Worm (Caenorhabditis elegans): Measurements from ENCODE around the gene W06A7.4.

Gene W06A7.4

DNA sequence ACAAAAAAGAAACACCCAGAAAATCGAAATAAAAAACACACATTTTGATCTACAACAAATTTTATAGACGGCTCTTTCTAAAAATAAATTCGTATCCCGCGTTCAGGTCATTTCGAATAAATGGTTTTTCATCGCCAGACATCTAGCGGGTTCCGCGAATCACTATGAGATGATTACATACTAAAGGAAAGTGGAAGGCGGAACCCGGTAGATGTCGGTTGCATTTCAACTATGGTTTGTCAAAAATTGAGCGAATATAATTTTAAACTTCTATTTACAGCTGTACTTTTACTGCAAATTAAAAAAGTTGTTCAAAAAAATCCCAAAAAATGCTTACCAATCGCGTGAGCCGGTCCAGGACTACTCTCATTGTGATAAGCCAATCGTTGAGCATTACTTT, 26.3 kb upstream of the W06A7.4 start:
- TF ChIP-seq sem-2 (GFP tag; optimal IDR thresholded peaks at IDR 0.05): no peak
- TF ChIP-seq ztf-11 (tag; optimal IDR thresholded peaks at IDR 0.05): no peak
- no peak for TF ChIP-seq hlh-1 (tag; optimal IDR thresholded peaks at IDR 0.05)
- no peak for TF ChIP-seq lsy-2 (tag; optimal IDR thresholded peaks at IDR 0.05)
- TF ChIP-seq ceh-43 (GFP tag; optimal IDR thresholded peaks at IDR 0.05): no peak
- TF ChIP-seq elt-3 (tag; optimal IDR thresholded peaks at IDR 0.05): no peak
- TF ChIP-seq snpc-4 (tag; optimal IDR thresholded peaks at IDR 0.05): no peak

DNA sequence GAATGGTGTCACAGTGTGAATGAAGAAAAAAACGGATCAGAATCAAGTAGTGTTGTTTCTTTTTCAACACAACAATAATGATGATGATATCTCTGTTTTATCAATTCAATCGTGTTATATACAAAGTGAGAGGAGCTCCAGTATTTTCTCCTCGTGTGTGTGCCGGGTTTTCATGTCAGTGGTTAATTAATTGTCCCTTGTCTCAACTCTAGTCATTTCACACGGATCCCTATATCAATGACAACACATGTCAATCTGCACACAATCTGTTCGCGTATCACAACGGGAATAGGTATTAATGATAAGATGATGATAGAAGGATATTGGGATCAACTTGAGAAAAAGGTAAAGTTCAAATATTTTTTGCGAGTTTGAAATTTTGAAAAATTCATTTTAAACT, 23.8 kb upstream of the W06A7.4 start:
- TF ChIP-seq unc-120 (tag; optimal IDR thresholded peaks at IDR 0.05; ENCODE audit: poor library complexity, severe bottlenecking) (peak; percentile 40), mep-1 (tag; optimal IDR thresholded peaks at IDR 0.05) (no peak), hlh-1 (tag; optimal IDR thresholded peaks at IDR 0.05) (peak; percentile 65), unc-62 (GFP tag; optimal IDR thresholded peaks at IDR 0.05) (peak; percentile 86), ceh-83 (GFP tag; optimal IDR thresholded peaks at IDR 0.05) (no peak), tbx-8 (GFP tag; optimal IDR thresholded peaks at IDR 0.05) (no peak), nhr-2 (tag; optimal IDR thresholded peaks at IDR 0.05) (no peak)

DNA sequence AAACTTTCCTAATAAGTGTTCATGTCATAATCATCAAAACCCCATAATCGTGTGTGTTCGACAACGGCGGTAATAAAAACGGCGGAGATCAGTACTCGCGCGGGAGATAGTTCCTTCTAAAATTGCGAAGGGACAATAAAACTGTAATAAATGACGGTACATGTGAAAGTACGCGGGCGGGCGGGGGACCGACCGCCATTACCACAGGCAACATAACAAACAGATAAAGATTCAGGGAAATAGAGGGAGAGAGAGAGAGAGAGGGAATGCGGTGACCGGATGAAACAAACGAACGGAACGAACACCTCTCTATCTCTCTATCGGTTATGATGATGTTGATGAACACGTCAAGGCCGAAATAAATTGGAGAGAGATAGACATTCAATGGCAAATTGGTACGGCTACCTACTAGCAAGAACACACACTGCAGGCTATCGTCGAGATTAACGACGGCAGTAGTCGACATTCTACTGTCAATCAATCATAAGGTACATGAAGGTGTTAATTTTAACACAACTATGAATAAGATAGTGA, 18.0 kb upstream of the W06A7.4 start:
- no peak for TF ChIP-seq mep-1 (tag; optimal IDR thresholded peaks at IDR 0.05)
- TF ChIP-seq snpc-4 (tag; optimal IDR thresholded peaks at IDR 0.05): no peak
- TF ChIP-seq nhr-2 (tag; optimal IDR thresholded peaks at IDR 0.05): peak; percentile 50
- no peak for TF ChIP-seq zip-8 (tag; optimal IDR thresholded peaks at IDR 0.05)
- TF ChIP-seq unc-62 (GFP tag; optimal IDR thresholded peaks at IDR 0.05): peak; percentile 78
- TF ChIP-seq elt-3 (tag; optimal IDR thresholded peaks at IDR 0.05): peak; percentile 44
- TF ChIP-seq hlh-1 (tag; optimal IDR thresholded peaks at IDR 0.05): peak; percentile 24
- TF ChIP-seq elt-1 (tag; optimal IDR thresholded peaks at IDR 0.05; ENCODE audit: borderline replicate concordance, insufficient read depth): peak; percentile 65
- no peak for TF ChIP-seq sem-2 (GFP tag; optimal IDR thresholded peaks at IDR 0.05)
- TF ChIP-seq mls-2 (tag; optimal IDR thresholded peaks at IDR 0.05): no peak
- TF ChIP-seq cnd-1 (tag; optimal IDR thresholded peaks at IDR 0.05): no peak
- TF ChIP-seq nhr-237 (tag; optimal IDR thresholded peaks at IDR 0.05): no peak
- peak; percentile 91 for TF ChIP-seq ham-2 (GFP tag; optimal IDR thresholded peaks at IDR 0.05)

DNA sequence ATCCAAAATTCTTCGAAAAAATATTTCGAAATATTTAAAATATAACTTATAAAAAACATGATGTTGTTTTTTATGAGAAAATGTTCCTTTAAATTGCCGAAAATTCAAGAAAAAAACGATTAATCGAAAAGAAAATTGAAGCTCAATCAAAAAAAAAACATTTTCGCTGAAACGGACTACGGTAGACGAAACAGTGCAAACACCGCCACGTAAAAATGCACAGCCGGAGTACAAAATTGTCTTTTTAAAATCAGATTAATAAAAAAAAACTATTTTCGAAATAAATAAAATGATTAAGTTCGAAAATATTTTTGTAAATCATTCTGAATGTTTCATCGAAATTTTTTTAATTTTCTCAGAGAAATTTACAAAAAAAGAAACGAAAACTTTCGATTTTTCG, 10.7 kb upstream of the W06A7.4 start:
- TF ChIP-seq ham-2 (GFP tag; optimal IDR thresholded peaks at IDR 0.05) (no peak), lsy-2 (tag; optimal IDR thresholded peaks at IDR 0.05) (peak; percentile 85)

DNA sequence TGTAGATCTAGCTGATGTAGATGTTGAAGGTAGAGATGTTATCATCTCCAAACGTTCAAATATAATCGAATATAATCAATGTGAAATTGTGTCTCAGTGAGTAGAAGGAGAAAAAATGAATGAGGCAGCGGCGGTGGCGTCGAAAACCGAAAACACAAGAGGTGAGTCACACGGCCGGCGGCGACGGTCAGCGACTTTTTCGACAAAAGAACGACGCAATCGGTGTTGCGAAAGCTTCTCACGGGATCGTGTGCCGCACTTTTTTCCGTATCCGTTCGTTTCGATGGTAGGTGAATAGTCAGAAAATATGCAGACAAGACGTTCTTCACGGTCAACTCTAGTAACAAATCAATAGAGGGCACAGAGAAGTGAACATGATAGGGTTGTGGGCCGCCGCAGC, 8.7 kb upstream of the W06A7.4 start, which contains the start of gene rin-1:
rin-1 (minus strand) TSS at position 101 of the 400 bp plus-strand sequence.
- no peak for TF ChIP-seq snpc-4 (tag; optimal IDR thresholded peaks at IDR 0.05)
- no peak for TF ChIP-seq lsy-2 (tag; optimal IDR thresholded peaks at IDR 0.05)
- no peak for TF ChIP-seq lin-13 (tag; optimal IDR thresholded peaks at IDR 0.05)
- no peak for TF ChIP-seq hlh-1 (tag; optimal IDR thresholded peaks at IDR 0.05)
- no peak for TF ChIP-seq mep-1 (tag; optimal IDR thresholded peaks at IDR 0.05)
- no peak for TF ChIP-seq ceh-39 (tag; optimal IDR thresholded peaks at IDR 0.05)
- TF ChIP-seq mls-2 (tag; optimal IDR thresholded peaks at IDR 0.05): no peak

DNA sequence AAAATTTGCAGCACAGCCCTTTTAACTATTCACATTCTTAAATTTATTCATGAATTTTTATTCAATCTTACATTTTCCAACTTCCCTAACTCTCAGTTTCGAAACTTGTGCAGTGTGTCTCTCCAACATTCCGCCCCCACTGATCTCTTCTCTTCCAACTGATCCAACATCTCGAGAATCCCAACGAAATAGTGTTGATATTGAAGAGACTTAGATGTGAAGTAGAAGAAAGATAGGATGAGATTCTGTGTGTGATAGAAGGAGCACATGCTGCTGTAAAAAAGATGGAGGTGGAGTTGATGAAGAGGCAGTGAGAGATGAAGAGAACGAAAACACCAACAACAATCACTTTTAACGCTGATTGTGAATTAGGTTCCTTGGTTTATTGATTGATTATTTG, 3.9 kb upstream of the W06A7.4 start:
- peak; percentile 32 for TF ChIP-seq unc-120 (tag; optimal IDR thresholded peaks at IDR 0.05; ENCODE audit: poor library complexity, severe bottlenecking)
- no peak for TF ChIP-seq ham-2 (GFP tag; optimal IDR thresholded peaks at IDR 0.05)
- TF ChIP-seq elt-3 (tag; optimal IDR thresholded peaks at IDR 0.05): no peak
- TF ChIP-seq unc-39 (tag; optimal IDR thresholded peaks at IDR 0.05): no peak
- no peak for TF ChIP-seq nhr-76 (tag; optimal IDR thresholded peaks at IDR 0.05)
- TF ChIP-seq unc-62 (GFP tag; optimal IDR thresholded peaks at IDR 0.05): peak; percentile 13
- TF ChIP-seq pha-4 (tag; optimal IDR thresholded peaks at IDR 0.05): no peak
- no peak for TF ChIP-seq blmp-1 (tag; optimal IDR thresholded peaks at IDR 0.05)
- no peak for TF ChIP-seq nhr-237 (tag; optimal IDR thresholded peaks at IDR 0.05)
- peak; percentile 71 for TF ChIP-seq hlh-1 (tag; optimal IDR thresholded peaks at IDR 0.05)

DNA sequence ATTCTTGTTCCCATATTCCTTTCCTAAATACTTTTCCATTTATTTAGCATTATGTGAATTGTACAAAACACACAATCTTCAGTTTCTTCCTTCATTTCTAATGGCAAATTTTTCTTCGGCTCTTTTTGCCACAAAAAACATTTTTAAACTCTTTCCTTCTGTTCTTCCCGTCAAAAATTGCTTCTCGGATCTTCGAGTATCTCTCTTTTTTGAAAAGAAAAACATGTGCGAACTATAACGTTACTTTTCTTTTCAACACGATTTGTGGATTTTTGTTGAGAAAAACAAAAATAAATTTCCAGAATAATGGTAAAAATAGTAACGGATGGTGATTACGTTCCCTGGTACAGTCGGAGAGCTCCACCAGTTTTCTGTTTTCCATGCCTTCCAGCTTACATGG, 2.7 kb upstream of the W06A7.4 start, which contains the start of gene W06A7.2:
W06A7.2 (plus strand) TSS at position 301 of the 400 bp plus-strand sequence.
- TF ChIP-seq zip-8 (tag; optimal IDR thresholded peaks at IDR 0.05): no peak
- TF ChIP-seq ztf-11 (tag; optimal IDR thresholded peaks at IDR 0.05): no peak
- no peak for TF ChIP-seq M03D4.4 (tag; optimal IDR thresholded peaks at IDR 0.05)
- no peak for TF ChIP-seq lin-32 (GFP tag; optimal IDR thresholded peaks at IDR 0.05)
- no peak for TF ChIP-seq nhr-76 (tag; optimal IDR thresholded peaks at IDR 0.05)
- TF ChIP-seq nhr-28 (tag; optimal IDR thresholded peaks at IDR 0.05): no peak
- no peak for TF ChIP-seq nhr-237 (tag; optimal IDR thresholded peaks at IDR 0.05)
- TF ChIP-seq ceh-83 (GFP tag; optimal IDR thresholded peaks at IDR 0.05): no peak

Measured in whole organism, mixed stage, embryonic.